Fruit fly (Drosophila melanogaster) whole organism, adult: ENCODE data around the gene Ns1.

Source experiments
- CG11617 ChIP-seq: fragments of 200-800 bp; sonication (Bioruptor generic); optimal IDR thresholded peaks from 2 replicates; lab custom pipeline; 2017; ENCODE audit warnings: mild to moderate bottlenecking, missing biosample characterization, missing genetic modification reagents, missing genetic modification characterization
- CG12768 ChIP-seq: fragments of 200-800 bp; sonication (Bioruptor generic); optimal IDR thresholded peaks from 2 replicates; lab custom pipeline; 2017; ENCODE audit warnings: missing biosample characterization, missing genetic modification characterization, mild to moderate bottlenecking, moderate library complexity, missing genetic modification reagents
- CG14711 ChIP-seq: fragments of 200-800 bp; sonication (Bioruptor generic); optimal IDR thresholded peaks from 2 replicates; lab custom pipeline; 2018; ENCODE audit warnings: missing biosample characterization, mild to moderate bottlenecking, missing genetic modification characterization, moderate library complexity
- CG1620 ChIP-seq: fragments of 200-800 bp; sonication (Bioruptor generic); optimal IDR thresholded peaks from 2 replicates; lab custom pipeline; 2016; ENCODE audit warnings: missing biosample characterization, missing genetic modification characterization
- CG33017 ChIP-seq: fragments of 200-800 bp; sonication (Bioruptor generic); optimal IDR thresholded peaks from 2 replicates; lab custom pipeline; 2018; ENCODE audit warnings: missing biosample characterization, mild to moderate bottlenecking, missing genetic modification characterization, moderate library complexity
- CG5204 ChIP-seq: fragments of 200-800 bp; sonication (Bioruptor generic); optimal IDR thresholded peaks from 2 replicates; lab custom pipeline; 2016; ENCODE audit warnings: missing biosample characterization, missing genetic modification characterization
- CG7045 ChIP-seq: fragments of 200-800 bp; sonication (Bioruptor generic); optimal IDR thresholded peaks from 2 replicates; lab custom pipeline; 2017; ENCODE audit warnings: missing biosample characterization, mild to moderate bottlenecking, missing genetic modification characterization
- CG7101 ChIP-seq: fragments of 200-800 bp; sonication (Bioruptor generic); optimal IDR thresholded peaks from 2 replicates; lab custom pipeline; 2018; ENCODE audit warnings: missing biosample characterization, mild to moderate bottlenecking, missing genetic modification characterization, moderate library complexity
- Clk ChIP-seq: fragments of 200-800 bp; sonication (Bioruptor generic); optimal IDR thresholded peaks from 2 replicates; lab custom pipeline; 2017; ENCODE audit warnings: missing biosample characterization, missing genetic modification characterization
- Crg-1 ChIP-seq: fragments of 200-800 bp; sonication (Bioruptor generic); optimal IDR thresholded peaks from 2 replicates; lab custom pipeline; 2016; ENCODE audit warnings: missing biosample characterization, missing genetic modification characterization
- Hr96 ChIP-seq: fragments of 200-800 bp; sonication (Bioruptor generic); optimal IDR thresholded peaks from 2 replicates; lab custom pipeline; 2016; ENCODE audit warnings: missing biosample characterization, missing genetic modification characterization
- Mnt ChIP-seq: fragments of 200-800 bp; sonication (Bioruptor generic); optimal IDR thresholded peaks from 2 replicates; lab custom pipeline; 2016; ENCODE audit warnings: missing biosample characterization, mild to moderate bottlenecking, missing genetic modification characterization
- bab1 ChIP-seq: fragments of 200-800 bp; sonication (Bioruptor generic); optimal IDR thresholded peaks from 3 replicates; lab custom pipeline; 2019; ENCODE audit warnings: missing biosample characterization, mild to moderate bottlenecking, missing genetic modification characterization, moderate library complexity
- cic ChIP-seq: fragments of 200-800 bp; sonication (Bioruptor generic); optimal IDR thresholded peaks from 2 replicates; lab custom pipeline; 2017; ENCODE audit warnings: missing biosample characterization, mild to moderate bottlenecking, missing genetic modification characterization, moderate library complexity
- cnc ChIP-seq, 2 experiments: fragments of >200 bp; optimal IDR thresholded peaks; 2 replicates each; lab custom pipeline; 2017
- kay ChIP-seq: fragments of 200-800 bp; sonication (Bioruptor generic); peaks from one replicate; lab custom pipeline; 2016; ENCODE audit warnings: missing biosample characterization, missing genetic modification characterization, borderline replicate concordance
- ovo ChIP-seq: fragments of 200-800 bp; sonication (Bioruptor generic); optimal IDR thresholded peaks from 2 replicates; lab custom pipeline; 2016; ENCODE audit warnings: missing biosample characterization, missing genetic modification characterization
- pad ChIP-seq: fragments of 200-800 bp; sonication (Bioruptor generic); optimal IDR thresholded peaks from 3 replicates; lab custom pipeline; 2017; ENCODE audit warnings: missing biosample characterization, missing genetic modification characterization, mild to moderate bottlenecking, moderate library complexity, missing genetic modification reagents
- tj ChIP-seq: fragments of 200-800 bp; sonication (Bioruptor generic); optimal IDR thresholded peaks from 3 replicates; lab custom pipeline; 2017; ENCODE audit warnings: missing biosample characterization, mild to moderate bottlenecking, missing genetic modification characterization, moderate library complexity
- toe ChIP-seq: fragments of 200-800 bp; sonication (Bioruptor generic); optimal IDR thresholded peaks from 2 replicates; lab custom pipeline; 2016; ENCODE audit warnings: missing biosample characterization, missing genetic modification characterization

Ns1 gene

DNA sequence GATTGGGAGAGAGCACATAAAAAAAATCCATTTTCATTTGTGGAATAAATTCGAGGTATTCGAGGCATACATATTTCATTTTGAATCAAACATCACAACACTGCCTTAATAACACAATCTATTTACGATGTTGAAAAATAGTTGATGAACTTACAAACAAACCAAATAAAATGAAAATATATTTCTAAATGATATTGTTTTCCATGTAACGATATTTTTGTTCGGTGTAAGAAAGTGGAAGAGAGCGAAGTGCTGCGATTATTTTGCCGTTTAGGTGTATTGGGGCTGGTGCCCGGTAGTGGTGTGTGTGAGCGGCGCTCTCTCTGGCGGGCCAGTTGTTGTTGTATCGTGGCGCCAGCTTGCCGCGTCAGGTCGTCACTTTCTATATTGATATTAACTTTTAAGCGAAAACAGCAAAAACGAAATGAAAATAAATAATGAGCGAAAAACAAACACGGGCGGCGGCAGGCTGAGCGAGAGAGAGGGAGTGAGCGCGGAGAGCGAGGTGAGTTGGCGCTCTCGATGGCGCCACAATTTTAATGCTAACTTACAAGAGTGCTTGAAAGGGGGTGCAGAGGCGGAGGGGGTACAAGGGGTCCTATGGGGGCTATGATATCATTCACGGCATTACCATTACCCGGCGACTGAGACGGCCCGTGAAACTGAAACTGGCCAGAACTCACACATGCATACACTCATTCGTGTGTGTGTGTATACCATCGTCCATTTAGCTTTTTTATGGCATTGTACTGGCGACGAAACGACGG is 7.3 kb downstream of the Ns1 start:
- TF ChIP-seq bab1 (GFP tag; lab: Kevin White, UChicago) (peak; percentile 79), cnc (optimal IDR thresholded peaks at IDR 0.05; lab: Kevin White, UChicago) (no peak), CG12768 (GFP tag; lab: Kevin White, UChicago) (peak; percentile 94), CG5204 (GFP tag; lab: Kevin White, UChicago) (peak; percentile 84), cic (GFP tag; lab: Kevin White, UChicago) (peak; percentile 96), toe (GFP tag; lab: Kevin White, UChicago) (peak; percentile 53), CG33017 (tag; lab: Kevin White, UChicago) (peak; percentile 87), CG11617 (GFP tag; lab: Kevin White, UChicago) (peak; percentile 90), CG14711 (tag; lab: Kevin White, UChicago) (peak; percentile 87), ovo (GFP tag; lab: Kevin White, UChicago) (peak; percentile 76), pad (GFP tag; lab: Kevin White, UChicago) (peak; percentile 76), Clk (GFP tag; lab: Kevin White, UChicago) (peak; percentile 61), tj (GFP tag; lab: Kevin White, UChicago) (peak; percentile 88), Mnt (GFP tag; lab: Kevin White, UChicago) (peak; percentile 78), kay (peak; percentile 91), Hr96 (GFP tag; lab: Kevin White, UChicago) (peak; percentile 74), Crg-1 (GFP tag; lab: Kevin White, UChicago) (peak; percentile 94), CG1620 (GFP tag; lab: Kevin White, UChicago) (peak; percentile 68), CG7045 (GFP tag; lab: Kevin White, UChicago) (peak; percentile 91), CG7101 (tag; lab: Kevin White, UChicago) (peak; percentile 89)

DNA sequence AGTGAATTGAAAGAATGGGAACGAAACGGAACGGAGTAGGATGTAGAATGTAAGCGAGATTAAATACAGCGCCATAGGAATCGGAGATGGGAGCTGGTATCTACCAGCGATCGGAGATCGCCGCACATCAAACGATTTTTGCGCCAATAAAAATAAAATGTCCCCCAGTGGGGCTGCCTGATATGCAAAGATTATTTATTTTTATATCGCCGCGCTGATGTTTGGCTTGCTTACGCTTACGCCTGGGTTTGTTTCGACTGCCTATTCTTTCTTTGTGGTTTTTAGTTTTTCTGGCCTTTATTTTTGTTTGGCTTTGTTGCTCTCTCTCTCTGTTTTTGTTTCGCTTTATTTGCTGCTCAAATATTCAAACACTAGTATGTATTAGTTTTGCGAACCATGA is 8.7 kb downstream of the Ns1 start:
- no peak for TF ChIP-seq Mnt (GFP tag; lab: Kevin White, UChicago)
- TF ChIP-seq kay, result no peak

DNA sequence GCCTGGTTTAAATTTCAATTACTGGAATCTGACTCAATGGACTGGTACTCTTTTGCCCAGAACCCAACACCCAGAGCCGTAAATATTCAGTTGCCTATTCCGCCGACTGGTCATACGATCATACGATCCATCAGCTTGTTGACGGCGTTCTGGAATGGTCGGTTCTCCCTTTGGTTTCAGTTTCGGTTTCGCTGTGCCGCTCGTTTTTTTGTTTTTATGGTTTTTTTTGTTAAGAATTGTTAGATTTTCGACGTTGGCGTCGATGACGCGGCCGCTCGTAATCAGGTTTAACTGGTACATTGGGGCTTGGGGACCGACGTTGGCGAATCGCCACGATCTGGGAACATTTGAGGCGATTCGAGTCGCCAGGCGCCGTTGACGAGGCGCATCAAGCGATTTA is 9.8 kb downstream of the Ns1 start:
- peak; percentile 36 for TF ChIP-seq tj (GFP tag; lab: Kevin White, UChicago)
- peak; percentile 14 for TF ChIP-seq CG12768 (GFP tag; lab: Kevin White, UChicago)
- TF ChIP-seq CG1620 (GFP tag; lab: Kevin White, UChicago), result no peak

DNA sequence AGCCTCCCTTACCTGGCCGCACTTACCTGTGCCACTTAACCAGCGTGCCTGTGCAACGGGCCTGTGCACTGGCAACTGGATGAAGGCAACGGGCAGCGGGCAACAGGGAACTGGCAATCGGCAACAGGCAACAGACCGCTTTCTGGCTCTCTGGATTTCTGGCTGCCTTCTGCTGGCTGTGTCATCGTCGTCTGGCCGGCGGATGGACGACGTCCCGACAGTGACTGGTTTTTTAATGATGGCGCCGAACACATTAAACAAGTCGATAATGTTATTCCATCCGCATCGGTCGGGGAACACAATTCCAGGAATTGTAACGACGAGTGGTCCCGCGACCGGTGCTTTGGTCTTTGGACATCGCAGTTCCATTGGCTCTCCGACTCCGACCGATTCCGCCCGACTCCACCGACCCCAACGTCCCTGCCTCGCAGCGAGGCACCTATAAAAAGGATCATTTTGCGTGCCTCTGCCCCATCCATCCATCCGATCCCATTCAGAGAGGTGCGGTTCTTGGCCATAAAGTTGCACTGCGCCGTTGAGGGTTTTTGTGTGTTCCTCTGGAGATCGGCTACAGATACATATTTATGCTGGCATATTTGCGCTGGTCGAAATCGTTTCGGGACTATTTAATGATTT is 10.6 kb downstream of the Ns1 start:
- TF ChIP-seq ovo (GFP tag; lab: Kevin White, UChicago) (no peak), Clk (GFP tag; lab: Kevin White, UChicago) (no peak), pad (GFP tag; lab: Kevin White, UChicago) (no peak), Crg-1 (GFP tag; lab: Kevin White, UChicago) (no peak), toe (GFP tag; lab: Kevin White, UChicago) (no peak), tj (GFP tag; lab: Kevin White, UChicago) (no peak), bab1 (GFP tag; lab: Kevin White, UChicago) (no peak)

DNA sequence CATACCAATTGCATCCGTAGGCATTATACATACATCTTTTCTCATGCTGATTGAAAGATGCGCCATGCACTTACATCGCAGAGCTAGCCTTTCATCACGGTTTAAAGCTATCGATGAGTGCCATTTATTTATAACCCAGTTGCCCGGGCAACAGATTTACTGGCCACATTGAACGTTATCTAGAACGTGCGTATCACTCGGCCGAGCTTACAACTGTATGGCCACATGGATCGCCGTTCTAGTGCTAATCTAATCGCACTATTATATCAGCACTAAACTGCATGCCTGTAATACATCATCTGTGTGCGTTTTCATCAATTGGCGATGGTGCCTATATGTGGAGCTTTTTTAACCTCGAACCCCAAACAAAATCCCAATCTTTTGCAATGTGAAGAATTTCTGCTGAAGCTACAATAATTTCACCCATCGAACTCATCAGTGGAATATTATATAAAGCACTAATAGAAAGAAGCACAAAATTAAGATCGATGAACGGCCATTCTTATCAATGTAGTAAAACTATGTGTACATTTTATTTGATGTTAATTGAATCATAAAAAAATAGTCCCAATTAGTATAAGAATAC is 11.6 kb downstream of the Ns1 start:
- peak; percentile 64 for TF ChIP-seq Mnt (GFP tag; lab: Kevin White, UChicago)
- TF ChIP-seq pad (GFP tag; lab: Kevin White, UChicago), result no peak
- peak; percentile 85 for TF ChIP-seq cic (GFP tag; lab: Kevin White, UChicago)

DNA sequence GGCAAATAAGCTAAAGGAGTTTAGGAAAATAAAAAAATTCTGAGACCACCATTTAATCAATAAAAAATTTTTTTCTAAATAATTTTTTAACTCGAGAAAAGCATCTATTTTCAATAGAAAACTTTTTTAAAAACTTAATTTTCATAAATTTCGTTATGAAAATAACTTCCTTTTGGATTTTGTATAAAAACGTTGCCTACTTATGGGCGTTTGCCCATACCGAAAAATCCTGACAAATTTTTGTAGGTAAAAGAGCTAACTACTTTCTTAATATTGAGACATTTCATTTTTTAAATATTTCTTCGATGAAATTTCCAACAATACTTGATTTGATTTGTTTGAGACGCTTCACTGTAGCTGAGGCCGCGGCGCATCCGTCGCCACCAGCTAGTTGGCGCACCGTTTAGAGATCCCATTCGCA is 12.2 kb downstream of the Ns1 start:
- TF ChIP-seq CG11617 (GFP tag; lab: Kevin White, UChicago), result peak; percentile 51
- TF ChIP-seq kay, result peak; percentile 68
- peak; percentile 42 for TF ChIP-seq Hr96 (GFP tag; lab: Kevin White, UChicago)
- peak; percentile 74 for TF ChIP-seq CG5204 (GFP tag; lab: Kevin White, UChicago)
- no peak for TF ChIP-seq Clk (GFP tag; lab: Kevin White, UChicago)
- TF ChIP-seq CG7045 (GFP tag; lab: Kevin White, UChicago), result peak; percentile 46
- TF ChIP-seq toe (GFP tag; lab: Kevin White, UChicago), result peak; percentile 12
- peak; percentile 25 for TF ChIP-seq CG7101 (tag; lab: Kevin White, UChicago)
- no peak for TF ChIP-seq ovo (GFP tag; lab: Kevin White, UChicago)

DNA sequence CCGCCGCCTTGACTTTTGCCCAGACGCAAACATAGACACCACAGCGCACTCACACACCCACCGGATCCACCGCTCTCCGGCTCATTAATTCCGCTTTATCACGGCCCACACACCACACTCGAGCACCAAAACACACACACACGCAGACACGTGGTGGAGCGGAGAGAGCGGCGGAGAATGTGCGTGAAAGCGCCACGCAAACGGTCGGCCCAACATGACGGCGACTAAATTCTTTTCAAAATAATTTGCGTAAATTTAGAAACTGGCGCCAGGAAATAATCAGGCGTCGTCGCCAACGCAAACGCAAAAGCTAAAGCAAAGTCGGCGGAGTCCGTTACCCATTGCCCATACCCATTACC is 12.7 kb downstream of the Ns1 start:
- TF ChIP-seq cnc (optimal IDR thresholded peaks at IDR 0.05; lab: Kevin White, UChicago), result peak; percentile 4 to 56
- TF ChIP-seq CG33017 (tag; lab: Kevin White, UChicago), result no peak
- TF ChIP-seq tj (GFP tag; lab: Kevin White, UChicago), result no peak
- peak; percentile 69 for TF ChIP-seq Mnt (GFP tag; lab: Kevin White, UChicago)
- TF ChIP-seq CG11617 (GFP tag; lab: Kevin White, UChicago), result no peak
- TF ChIP-seq kay, result no peak
